Fruit fly (Drosophila melanogaster) whole organism, embryonic: ENCODE measurements around the gene RhoGAP5A.

Source experiments
- Antp ChIP-seq: fragments of 200-800 bp; sonication (Bioruptor generic); optimal IDR thresholded peaks from 3 replicates; lab custom pipeline; 2016; ENCODE audit warnings: missing biosample characterization, missing genetic modification characterization
- BEAF-32 ChIP-seq: fragments of 200-800 bp; sonication (Bioruptor generic); optimal IDR thresholded peaks from 3 replicates; lab custom pipeline; 2017; ENCODE audit warnings: missing biosample characterization, missing genetic modification characterization, mild to moderate bottlenecking, moderate library complexity, missing genetic modification reagents
- CG10274 ChIP-seq: fragments of 200-800 bp; sonication (Bioruptor generic); optimal IDR thresholded peaks from 3 replicates; lab custom pipeline; 2017; ENCODE audit warnings: missing biosample characterization, mild to moderate bottlenecking, missing genetic modification characterization
- CG10959 ChIP-seq: fragments of 200-800 bp; sonication (Bioruptor generic); IDR thresholded peaks from 2 replicates; pipeline ENCODE4 v1.3.6; 2022; ENCODE audit warnings: missing biosample characterization, missing genetic modification characterization
- CG12155 ChIP-seq: fragments of 200-800 bp; sonication (Bioruptor generic); optimal IDR thresholded peaks from 3 replicates; lab custom pipeline; 2016; ENCODE audit warnings: missing biosample characterization, missing genetic modification characterization
- CG12769 ChIP-seq: fragments of 200-800 bp; sonication (Bioruptor generic); optimal IDR thresholded peaks from 2 replicates; lab custom pipeline; 2019; ENCODE audit warnings: missing biosample characterization, mild to moderate bottlenecking, missing genetic modification characterization, moderate library complexity
- CG16813 ChIP-seq: fragments of 200-800 bp; sonication (Bioruptor generic); IDR thresholded peaks from 3 replicates; pipeline ENCODE4 v1.3.6; 2022; ENCODE audit warnings: missing biosample characterization, missing genetic modification characterization; ENCODE audit not compliant: partially characterized antibody
- CG16815 ChIP-seq: fragments of 200-800 bp; sonication (Bioruptor generic); optimal IDR thresholded peaks from 3 replicates; lab custom pipeline; 2017; ENCODE audit warnings: missing biosample characterization, mild to moderate bottlenecking, missing genetic modification characterization
- CG16863 ChIP-seq: fragments of 200-800 bp; sonication (Bioruptor generic); optimal IDR thresholded peaks from 3 replicates; lab custom pipeline; 2016; ENCODE audit warnings: missing biosample characterization, missing genetic modification characterization
- CG17385 ChIP-seq: fragments of 200-800 bp; sonication (Bioruptor generic); optimal IDR thresholded peaks from 3 replicates; lab custom pipeline; 2018; ENCODE audit warnings: missing biosample characterization, mild to moderate bottlenecking, missing genetic modification characterization
- CG2199 ChIP-seq: fragments of 200-800 bp; sonication (Bioruptor generic); IDR thresholded peaks from 3 replicates; pipeline ENCODE4 v1.3.6; 2022; ENCODE audit warnings: missing biosample characterization, missing genetic modification characterization
- CG34224 ChIP-seq: fragments of 200-800 bp; sonication (Bioruptor generic); IDR thresholded peaks from 3 replicates; pipeline ENCODE4 v1.3.6; 2022; ENCODE audit warnings: missing biosample characterization, missing genetic modification characterization; ENCODE audit not compliant: partially characterized antibody
- CG3838 ChIP-seq: fragments of 200-800 bp; sonication (Bioruptor generic); optimal IDR thresholded peaks from 3 replicates; lab custom pipeline; 2016; ENCODE audit warnings: missing biosample characterization, missing genetic modification characterization
- CG4282 ChIP-seq: fragments of 200-800 bp; sonication (Bioruptor generic); optimal IDR thresholded peaks from 2 replicates; lab custom pipeline; 2016; ENCODE audit warnings: missing biosample characterization, missing genetic modification characterization
- CG4820 ChIP-seq: fragments of 200-800 bp; sonication (Bioruptor generic); optimal IDR thresholded peaks from 3 replicates; lab custom pipeline; 2016; ENCODE audit warnings: missing biosample characterization, missing genetic modification characterization
- CG5180 ChIP-seq: fragments of 200-800 bp; sonication (Bioruptor generic); optimal IDR thresholded peaks from 3 replicates; lab custom pipeline; 2017; ENCODE audit warnings: missing biosample characterization, missing genetic modification characterization, mild to moderate bottlenecking, moderate library complexity, missing genetic modification reagents
- CG7271 ChIP-seq: fragments of 200-800 bp; sonication (Bioruptor generic); optimal IDR thresholded peaks from 2 replicates; lab custom pipeline; 2018; ENCODE audit warnings: missing biosample characterization, mild to moderate bottlenecking, missing genetic modification characterization, moderate library complexity
- CG7928 ChIP-seq: fragments of 200-800 bp; sonication (Bioruptor generic); optimal IDR thresholded peaks from 2 replicates; lab custom pipeline; 2017; ENCODE audit warnings: missing biosample characterization, mild to moderate bottlenecking, missing genetic modification characterization
- CG8478 ChIP-seq: fragments of >200 bp; optimal IDR thresholded peaks from 2 replicates; lab custom pipeline; 2018
- CG8944 ChIP-seq: fragments of 200-800 bp; sonication (Bioruptor generic); optimal IDR thresholded peaks from 3 replicates; lab custom pipeline; 2016; ENCODE audit warnings: missing biosample characterization, missing genetic modification characterization
- CG9215 ChIP-seq: fragments of 200-800 bp; sonication (Bioruptor generic); IDR thresholded peaks from 2 replicates; pipeline ENCODE4 v1.3.6; 2022; ENCODE audit warnings: missing biosample characterization, missing genetic modification characterization
- CG9797 ChIP-seq: fragments of 200-800 bp; sonication (Bioruptor generic); optimal IDR thresholded peaks from 3 replicates; lab custom pipeline; 2018; ENCODE audit warnings: missing biosample characterization, mild to moderate bottlenecking, missing genetic modification characterization
- CTCF ChIP-seq: fragments of 200-800 bp; sonication (Bioruptor generic); optimal IDR thresholded peaks from 2 replicates; lab custom pipeline; 2017; ENCODE audit warnings: missing biosample characterization, mild to moderate bottlenecking, missing genetic modification characterization, moderate library complexity
- Deaf1 ChIP-seq: fragments of 200-800 bp; optimal IDR thresholded peaks from 3 replicates; lab custom pipeline; 2019; ENCODE audit warnings: missing biosample characterization, mild to moderate bottlenecking, missing genetic modification characterization, moderate library complexity
- Doc3 ChIP-seq: fragments of 200-800 bp; sonication (Bioruptor generic); IDR thresholded peaks from 3 replicates; pipeline ENCODE4 v1.3.6; 2022; ENCODE audit warnings: missing biosample characterization, missing genetic modification characterization; ENCODE audit not compliant: partially characterized antibody
- Fer2 ChIP-seq: fragments of 200-800 bp; sonication (Bioruptor generic); optimal IDR thresholded peaks from 2 replicates; lab custom pipeline; 2018; ENCODE audit warnings: missing biosample characterization, mild to moderate bottlenecking, missing genetic modification characterization, moderate library complexity
- Hey ChIP-seq: fragments of 200-800 bp; sonication (Bioruptor generic); optimal IDR thresholded peaks from 3 replicates; lab custom pipeline; 2018; ENCODE audit warnings: missing biosample characterization, mild to moderate bottlenecking, missing genetic modification characterization
- Hr39 ChIP-seq: fragments of >200 bp; optimal IDR thresholded peaks from 2 replicates; lab custom pipeline; 2017
- Hr51 ChIP-seq, 2 experiments: fragments of 200-800 bp; sonication (Bioruptor generic); optimal IDR thresholded peaks; 2 replicates in 1 of 2; 3 replicates in 1 of 2; lab custom pipeline; 2016 to 2018; ENCODE audit warnings: missing biosample characterization in 2 of 2, missing genetic modification characterization in 2 of 2, mild to moderate bottlenecking in 1 of 2, moderate library complexity in 1 of 2
- Lhr ChIP-seq: fragments of 200-800 bp; sonication (Bioruptor generic); optimal IDR thresholded peaks from 3 replicates; lab custom pipeline; 2017; ENCODE audit warnings: mild to moderate bottlenecking, missing biosample characterization, missing genetic modification reagents, missing genetic modification characterization
- Lim3 ChIP-seq: fragments of 200-800 bp; sonication (Bioruptor generic); IDR thresholded peaks from 2 replicates; pipeline ENCODE4 v1.3.6; 2022; ENCODE audit warnings: missing biosample characterization, missing genetic modification characterization
- Nf-YC ChIP-seq: fragments of 200-800 bp; optimal IDR thresholded peaks from 3 replicates; lab custom pipeline; 2019; ENCODE audit warnings: missing biosample characterization, mild to moderate bottlenecking, missing genetic modification characterization, moderate library complexity
- Pdp1 ChIP-seq, 2 experiments: fragments of 200-800 bp; sonication (Bioruptor generic); optimal IDR thresholded peaks; 3 replicates each; lab custom pipeline; 2016; ENCODE audit warnings: missing biosample characterization in 2 of 2, missing genetic modification characterization in 2 of 2, mild to moderate bottlenecking in 1 of 2, moderate library complexity in 1 of 2
- Xrp1 ChIP-seq: fragments of 200-800 bp; sonication (Bioruptor generic); IDR thresholded peaks from 2 replicates; pipeline ENCODE4 v1.3.6; 2022; ENCODE audit warnings: missing biosample characterization, missing genetic modification characterization
- cato ChIP-seq: fragments of 200-800 bp; sonication (Bioruptor generic); optimal IDR thresholded peaks from 2 replicates; lab custom pipeline; 2016; ENCODE audit warnings: missing biosample characterization, missing genetic modification characterization, borderline replicate concordance
- caup ChIP-seq: fragments of 200-800 bp; sonication (Bioruptor generic); optimal IDR thresholded peaks from 3 replicates; lab custom pipeline; 2017; ENCODE audit warnings: missing biosample characterization, mild to moderate bottlenecking, missing genetic modification characterization, moderate library complexity; ENCODE audit not compliant: severe bottlenecking
- dan ChIP-seq: fragments of 200-800 bp; sonication (Bioruptor generic); IDR thresholded peaks from 2 replicates; pipeline ENCODE4 v1.3.6; 2022; ENCODE audit warnings: missing biosample characterization, missing genetic modification characterization
- gcm2 ChIP-seq: fragments of 200-800 bp; sonication (Bioruptor generic); optimal IDR thresholded peaks from 2 replicates; lab custom pipeline; 2016; ENCODE audit warnings: missing biosample characterization, missing genetic modification characterization
- gsb ChIP-seq: fragments of 200-800 bp; sonication (Bioruptor generic); IDR thresholded peaks from 2 replicates; pipeline ENCODE4 v1.3.6; 2022; ENCODE audit warnings: missing biosample characterization, missing genetic modification characterization
- lilli ChIP-seq: fragments of 200-800 bp; sonication (Bioruptor generic); optimal IDR thresholded peaks from 3 replicates; lab custom pipeline; 2016; ENCODE audit warnings: missing biosample characterization, missing genetic modification characterization
- lola ChIP-seq, 3 experiments: fragments of >200 bp in 2 of 3; fragments of 200-800 bp in 1 of 3; sonication (Bioruptor generic) in 1 of 3; optimal IDR thresholded peaks; 2 replicates each; lab custom pipeline; 2017 to 2019; ENCODE audit warnings: missing biosample characterization in 3 of 3, missing genetic modification characterization in 3 of 3, mild to moderate bottlenecking in 1 of 3, moderate library complexity in 1 of 3
- mam ChIP-seq: fragments of 200-800 bp; sonication (Bioruptor generic); optimal IDR thresholded peaks from 3 replicates; lab custom pipeline; 2016; ENCODE audit warnings: missing biosample characterization, missing genetic modification characterization
- nom ChIP-seq: fragments of 200-800 bp; sonication (Bioruptor generic); optimal IDR thresholded peaks from 2 replicates; lab custom pipeline; 2017; ENCODE audit warnings: missing biosample characterization, missing genetic modification characterization, mild to moderate bottlenecking, moderate library complexity, missing genetic modification reagents
- repo ChIP-seq: fragments of 200-800 bp; sonication (Bioruptor generic); optimal IDR thresholded peaks from 2 replicates; lab custom pipeline; 2016; ENCODE audit warnings: missing biosample characterization, missing genetic modification characterization
- salm ChIP-seq: fragments of 200-800 bp; sonication (Bioruptor generic); optimal IDR thresholded peaks from 2 replicates; lab custom pipeline; 2018; ENCODE audit warnings: missing biosample characterization, mild to moderate bottlenecking, missing genetic modification characterization
- schlank ChIP-seq: fragments of 200-800 bp; sonication (Bioruptor generic); optimal IDR thresholded peaks from 2 replicates; lab custom pipeline; 2018; ENCODE audit warnings: missing biosample characterization, mild to moderate bottlenecking, missing genetic modification characterization
- sd ChIP-seq: fragments of 200-800 bp; sonication (Bioruptor generic); optimal IDR thresholded peaks from 3 replicates; lab custom pipeline; 2018; ENCODE audit warnings: missing biosample characterization, mild to moderate bottlenecking, missing genetic modification characterization, moderate library complexity
- slbo ChIP-seq: fragments of 200-800 bp; sonication (Bioruptor generic); IDR thresholded peaks from 2 replicates; pipeline ENCODE4 v1.3.6; 2022; ENCODE audit warnings: missing biosample characterization, missing genetic modification characterization
- sob ChIP-seq: fragments of 200-800 bp; sonication (Bioruptor generic); IDR thresholded peaks from 2 replicates; pipeline ENCODE4 v1.3.6; 2022; ENCODE audit warnings: missing biosample characterization, missing genetic modification characterization
- ssp ChIP-seq: fragments of 200-800 bp; sonication (Bioruptor generic); IDR thresholded peaks from 2 replicates; pipeline ENCODE4 v1.3.6; 2022; ENCODE audit warnings: missing biosample characterization, missing genetic modification characterization

Gene RhoGAP5A

dm6 chrX:5648437-5648959 lies 29.9 kb upstream of the RhoGAP5A start, which contains the start of gene OtopLa (continued):
- peak; percentile 87 for TF ChIP-seq sob
- no peak for TF ChIP-seq CG2199 (GFP tag; lab: Robert Waterston, UW)
- peak; percentile 78 for TF ChIP-seq CG16863 (GFP tag; lab: Kevin White, UChicago)
- no peak for TF ChIP-seq CG12769 (tag; lab: Kevin White, UChicago)
- peak; percentile 78 for TF ChIP-seq caup
- TF ChIP-seq sd = peak; percentile 46
- peak; percentile 28; the same call in 1 of the 2 replicates for TF ChIP-seq dan (GFP tag; lab: Robert Waterston, UW)
- no peak for TF ChIP-seq Hey
- TF ChIP-seq CG12155 (GFP tag; lab: Kevin White, UChicago) = peak; percentile 62
- TF ChIP-seq Antp (GFP tag; lab: Kevin White, UChicago) = peak; percentile 81
- no peak for TF ChIP-seq Hr39 (lab: Kevin White, UChicago)
- TF ChIP-seq CG16815 (GFP tag; lab: Kevin White, UChicago) = peak; percentile 56
- peak; percentile 79 for TF ChIP-seq CG17385
- TF ChIP-seq cato (GFP tag; lab: Kevin White, UChicago) = peak; percentile 36
- peak; percentile 26 for TF ChIP-seq CG7928 (GFP tag; lab: Kevin White, UChicago)
- TF ChIP-seq CG4282 = no peak
- TF ChIP-seq CG16813 (GFP tag; lab: Robert Waterston, UW) = no peak
- no peak for TF ChIP-seq CG34224 (GFP tag; lab: Robert Waterston, UW)
- TF ChIP-seq Doc3 = no peak
- peak; percentile 52 for TF ChIP-seq CTCF (GFP tag; lab: Kevin White, UChicago)
- peak; percentile 2 for TF ChIP-seq CG7271 (tag; lab: Kevin White, UChicago)
- TF ChIP-seq CG3838 = peak; percentile 18
- peak; percentile 84 for TF ChIP-seq lilli (GFP tag; lab: Kevin White, UChicago)
- TF ChIP-seq gsb (GFP tag; lab: Robert Waterston, UW) = peak; percentile 48; the same call in 1 of the 2 replicates
- TF ChIP-seq CG8944 (GFP tag; lab: Kevin White, UChicago) = peak; percentile 72
- no peak for TF ChIP-seq BEAF-32 (GFP tag; lab: Kevin White, UChicago)
- peak; percentile 54 for TF ChIP-seq Lhr
- peak; percentile 26 for TF ChIP-seq schlank
- peak; percentile 57 for TF ChIP-seq Lim3 (GFP tag; lab: Robert Waterston, UW)
- no peak for TF ChIP-seq CG9797 (GFP tag; lab: Kevin White, UChicago)
- no peak for TF ChIP-seq CG8478 (lab: Kevin White, UChicago)
- peak; percentile 80 for TF ChIP-seq CG10959 (GFP tag; lab: Robert Waterston, UW)
- peak; percentile 54 for TF ChIP-seq Deaf1 (tag; lab: Kevin White, UChicago)
- peak; percentile 58 to 82 for TF ChIP-seq Hr51 (GFP tag; optimal IDR thresholded peaks at IDR 0.05; lab: Kevin White, UChicago)
- TF ChIP-seq gcm2 (GFP tag; lab: Kevin White, UChicago) = peak; percentile 52
- peak; percentile 85 for TF ChIP-seq CG4820
- TF ChIP-seq ssp (GFP tag; lab: Robert Waterston, UW) = peak; percentile 63
- peak; percentile 86 to 87 for TF ChIP-seq Pdp1 (GFP tag; optimal IDR thresholded peaks at IDR 0.05; lab: Kevin White, UChicago)
- peak; percentile 86 for TF ChIP-seq slbo (GFP tag; lab: Robert Waterston, UW)
- TF ChIP-seq Xrp1 = peak; percentile 92
- peak; percentile 26 for TF ChIP-seq nom (GFP tag; lab: Kevin White, UChicago)
- peak; percentile 35 for TF ChIP-seq CG10274 (GFP tag; lab: Kevin White, UChicago)
- TF ChIP-seq lola (GFP tag; optimal IDR thresholded peaks at IDR 0.05; lab: Kevin White, UChicago) = peak in 1 of 3 experiments; percentile 75
- TF ChIP-seq mam (GFP tag; lab: Kevin White, UChicago) = peak; percentile 85
- peak; percentile 78 for TF ChIP-seq salm (tag; lab: Kevin White, UChicago)
- peak; percentile 68 for TF ChIP-seq CG9215
- peak; percentile 57 for TF ChIP-seq Fer2 (tag; lab: Kevin White, UChicago)
- TF ChIP-seq repo (GFP tag; lab: Kevin White, UChicago) = peak; percentile 63
- TF ChIP-seq Nf-YC (tag; lab: Kevin White, UChicago) = no peak
- TF ChIP-seq CG5180 (GFP tag; lab: Kevin White, UChicago) = peak; percentile 68
